Worm (Caenorhabditis elegans) whole organism, mixed stage, embryonic: ENCODE measurements around the gene T23D5.8.

Experiments used
- elt-3 ChIP-seq: fragments of 150-350 bp; optimal IDR thresholded peaks from 2 replicates; lab custom pipeline; 2014; ENCODE audit warnings: missing biosample characterization, missing genetic modification characterization
- lin-13 ChIP-seq: fragments of 150-350 bp; optimal IDR thresholded peaks from 2 replicates; lab custom pipeline; 2014; ENCODE audit warnings: missing biosample characterization, missing genetic modification characterization
- mep-1 ChIP-seq: fragments of 150-350 bp; optimal IDR thresholded peaks from 2 replicates; lab custom pipeline; 2017; ENCODE audit warnings: missing biosample characterization, missing genetic modification reagents, missing genetic modification characterization, inconsistent platforms
- nhr-28 ChIP-seq: fragments of 150-350 bp; optimal IDR thresholded peaks from 2 replicates; lab custom pipeline; 2014; ENCODE audit warnings: missing biosample characterization, missing genetic modification characterization

DNA sequence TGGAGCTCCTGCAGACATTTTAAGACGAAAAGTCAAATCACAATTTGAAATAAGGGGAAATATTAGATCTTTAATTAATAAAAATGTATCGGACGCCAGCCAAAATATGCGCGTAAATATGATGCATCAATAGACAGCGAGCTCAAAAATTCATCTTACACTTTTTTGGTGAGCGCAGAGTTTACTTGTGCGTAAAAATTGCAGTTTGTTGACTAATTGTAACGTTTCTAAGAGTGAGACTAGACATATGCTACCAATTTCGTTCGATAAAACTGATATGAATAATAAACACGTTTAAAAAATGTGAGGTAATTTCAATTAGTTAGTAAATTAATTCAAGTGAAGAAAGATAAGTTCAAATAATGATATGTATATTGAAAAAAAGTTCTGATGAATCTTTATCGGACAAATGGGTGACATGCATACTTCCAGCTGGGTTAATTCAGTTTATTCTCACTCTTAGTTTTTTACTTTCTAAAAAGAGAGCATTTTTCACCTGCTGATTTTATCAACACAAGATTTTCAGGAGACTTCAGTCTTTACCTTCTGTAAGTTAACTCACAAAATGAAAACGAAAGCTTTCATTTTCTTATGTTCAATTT, 31.0 kb upstream of the T23D5.8 start, which contains the start of the genes nhr-285 and irld-52:
- TF ChIP-seq elt-3 (tag; lab: Kevin White, UChicago) (no peak), nhr-28 (tag; lab: Kevin White, UChicago) (no peak), lin-13 (tag; lab: Kevin White, UChicago) (no peak), mep-1 (tag; lab: Kevin White, UChicago) (no peak)
